Fruit fly (Drosophila melanogaster): ENCODE measurements around the gene hth.

The hth gene

DNA sequence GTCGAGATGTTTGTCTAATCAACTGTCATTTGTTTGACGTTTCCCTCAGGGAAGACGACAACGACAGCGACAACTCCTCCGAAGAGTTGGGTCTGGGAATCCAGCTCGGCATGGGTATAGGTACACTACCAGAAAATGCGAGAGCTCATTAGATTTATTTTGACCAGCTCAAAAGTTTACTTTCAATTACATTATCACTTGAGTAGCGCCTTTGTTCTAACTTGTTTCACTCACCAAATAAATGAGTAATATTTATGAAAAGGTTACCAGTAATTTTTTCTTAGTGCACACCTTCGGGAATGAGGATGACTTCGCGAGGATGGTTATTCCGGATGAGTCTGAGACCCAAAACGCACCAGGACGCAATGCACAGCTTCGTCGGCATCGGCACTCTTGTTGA is 145.2 kb downstream of the hth start:
- no peak for TF ChIP-seq CG8478 (optimal IDR thresholded peaks at IDR 0.05)
- TF ChIP-seq pan (optimal IDR thresholded peaks at IDR 0.05) = no peak
- TF ChIP-seq Dll (optimal IDR thresholded peaks at IDR 0.05) = no peak
- TF ChIP-seq EcR (GFP tag; optimal IDR thresholded peaks at IDR 0.05) = no peak
- TF ChIP-seq usp (GFP tag; optimal IDR thresholded peaks at IDR 0.05) = no peak
- TF ChIP-seq psq (optimal IDR thresholded peaks at IDR 0.05) = no peak

DNA sequence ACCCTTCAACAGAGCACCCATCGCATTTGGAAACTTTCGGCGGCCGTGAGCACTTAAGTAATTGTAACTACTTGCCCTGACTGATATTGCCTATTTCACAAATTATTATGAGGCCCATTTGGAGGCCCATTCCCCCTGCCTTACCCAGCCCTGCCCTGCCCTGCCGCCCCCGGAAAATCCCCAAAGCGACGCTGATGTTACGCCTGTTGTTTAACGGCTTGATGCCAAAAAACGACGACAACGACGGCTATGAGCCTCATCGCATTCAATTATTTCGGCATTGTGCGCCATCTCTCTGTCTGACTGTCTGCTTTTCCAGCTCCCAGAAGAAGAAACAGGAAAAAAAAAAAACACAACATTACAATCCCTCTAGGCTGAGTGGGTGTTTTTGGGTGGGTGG is 145.8 kb downstream of the hth start:
- TF ChIP-seq psq (optimal IDR thresholded peaks at IDR 0.05) = no peak
- no peak for TF ChIP-seq CG8478 (optimal IDR thresholded peaks at IDR 0.05)
- TF ChIP-seq Dll (optimal IDR thresholded peaks at IDR 0.05) = no peak
- no peak for TF ChIP-seq EcR (GFP tag; optimal IDR thresholded peaks at IDR 0.05)
- no peak for TF ChIP-seq pan (optimal IDR thresholded peaks at IDR 0.05)
- TF ChIP-seq usp (GFP tag; optimal IDR thresholded peaks at IDR 0.05) = no peak

DNA sequence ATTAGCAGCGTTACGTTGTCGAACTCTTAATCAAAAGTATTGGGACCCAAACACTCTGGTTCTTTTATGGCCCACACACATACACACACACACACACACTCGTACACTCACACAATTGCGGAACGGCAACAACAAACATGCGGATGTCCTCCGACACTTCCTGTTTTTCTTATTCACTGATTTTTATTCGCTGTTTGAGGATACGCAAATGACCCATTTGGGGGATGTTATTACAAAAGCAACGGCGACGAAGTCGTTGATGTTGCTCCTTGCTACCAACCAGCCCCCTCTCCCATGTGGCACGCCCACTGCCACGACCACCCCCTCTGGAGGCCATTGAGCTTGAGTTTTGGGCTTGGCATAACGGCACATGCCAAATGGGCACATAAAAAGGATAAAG is 148.2 kb downstream of the hth start:
- TF ChIP-seq EcR (GFP tag; optimal IDR thresholded peaks at IDR 0.05) = no peak
- TF ChIP-seq psq (optimal IDR thresholded peaks at IDR 0.05) = no peak
- TF ChIP-seq pan (optimal IDR thresholded peaks at IDR 0.05) = no peak
- no peak for TF ChIP-seq usp (GFP tag; optimal IDR thresholded peaks at IDR 0.05)
- TF ChIP-seq Dll (optimal IDR thresholded peaks at IDR 0.05) = no peak
- no peak for TF ChIP-seq CG8478 (optimal IDR thresholded peaks at IDR 0.05)

DNA sequence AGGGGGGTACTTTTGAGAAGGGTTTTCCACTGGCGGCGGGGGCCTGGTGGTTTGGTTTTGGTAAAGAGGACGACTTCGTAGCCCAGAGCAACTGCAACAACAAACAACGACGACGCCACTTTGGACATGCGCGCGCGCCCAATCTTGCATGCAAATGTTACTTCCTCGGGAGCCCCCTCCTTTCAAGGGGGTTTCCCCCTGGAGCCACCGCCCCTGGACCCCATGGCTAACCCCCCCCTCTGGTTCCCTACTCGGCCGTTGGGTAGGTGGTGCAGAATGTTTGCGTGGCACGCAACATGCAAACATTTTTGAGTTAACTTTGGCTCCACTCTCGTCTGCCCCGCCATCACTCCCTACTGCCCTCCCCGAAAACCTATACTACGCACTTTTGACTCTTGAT is 159.9 kb downstream of the hth start:
- TF ChIP-seq Dll (optimal IDR thresholded peaks at IDR 0.05) (no peak), EcR (GFP tag; optimal IDR thresholded peaks at IDR 0.05) (no peak), usp (GFP tag; optimal IDR thresholded peaks at IDR 0.05) (no peak), CG8478 (optimal IDR thresholded peaks at IDR 0.05) (no peak), psq (optimal IDR thresholded peaks at IDR 0.05) (no peak), pan (optimal IDR thresholded peaks at IDR 0.05) (no peak)

DNA sequence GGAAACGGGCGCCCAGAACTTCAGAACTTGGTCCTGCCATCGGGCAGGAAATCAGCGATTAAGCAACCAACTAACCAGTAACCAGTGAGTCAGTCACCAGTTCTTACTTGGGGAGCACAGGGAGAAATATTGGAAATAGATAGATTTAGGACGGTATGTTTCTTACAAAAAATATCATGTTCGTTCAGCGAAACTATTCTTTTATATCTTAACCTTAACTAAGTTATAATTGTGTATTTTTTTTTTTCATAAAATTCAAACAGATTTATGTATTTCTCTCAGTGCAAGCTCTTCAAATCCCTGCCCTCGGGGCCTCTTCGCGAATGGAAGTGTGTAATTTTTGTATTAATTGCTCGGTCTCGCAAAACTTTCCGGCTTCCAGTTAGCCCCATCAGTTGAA is 163.4 kb downstream of the hth start:
- no peak for TF ChIP-seq CG8478 (optimal IDR thresholded peaks at IDR 0.05)
- no peak for TF ChIP-seq psq (optimal IDR thresholded peaks at IDR 0.05)
- no peak for TF ChIP-seq Dll (optimal IDR thresholded peaks at IDR 0.05)
- TF ChIP-seq usp (GFP tag; optimal IDR thresholded peaks at IDR 0.05) = no peak
- TF ChIP-seq pan (optimal IDR thresholded peaks at IDR 0.05) = no peak
- TF ChIP-seq EcR (GFP tag; optimal IDR thresholded peaks at IDR 0.05) = no peak

DNA sequence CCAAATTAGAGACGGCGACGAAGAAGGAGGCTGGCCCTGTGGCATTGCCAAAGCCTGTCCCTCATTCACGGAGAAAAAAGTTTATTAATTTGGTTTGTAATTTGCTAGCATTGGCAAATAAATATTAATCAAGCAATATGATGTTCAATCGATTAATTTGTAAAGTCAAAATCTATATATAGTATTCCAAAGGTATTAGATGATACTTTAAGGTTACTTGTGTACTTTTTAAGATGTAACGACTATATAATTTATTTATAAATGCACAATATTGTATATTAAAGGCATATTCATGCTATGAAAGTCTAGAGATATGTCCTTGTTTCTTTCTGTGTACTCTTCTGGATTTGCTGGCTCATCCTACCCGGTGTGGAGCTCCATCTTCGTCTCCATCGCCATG is 167.6 kb downstream of the hth start:
- TF ChIP-seq usp (GFP tag; optimal IDR thresholded peaks at IDR 0.05) (no peak), EcR (GFP tag; optimal IDR thresholded peaks at IDR 0.05) (no peak), pan (optimal IDR thresholded peaks at IDR 0.05) (no peak), CG8478 (optimal IDR thresholded peaks at IDR 0.05) (no peak), Dll (optimal IDR thresholded peaks at IDR 0.05) (no peak), psq (optimal IDR thresholded peaks at IDR 0.05) (no peak)

DNA sequence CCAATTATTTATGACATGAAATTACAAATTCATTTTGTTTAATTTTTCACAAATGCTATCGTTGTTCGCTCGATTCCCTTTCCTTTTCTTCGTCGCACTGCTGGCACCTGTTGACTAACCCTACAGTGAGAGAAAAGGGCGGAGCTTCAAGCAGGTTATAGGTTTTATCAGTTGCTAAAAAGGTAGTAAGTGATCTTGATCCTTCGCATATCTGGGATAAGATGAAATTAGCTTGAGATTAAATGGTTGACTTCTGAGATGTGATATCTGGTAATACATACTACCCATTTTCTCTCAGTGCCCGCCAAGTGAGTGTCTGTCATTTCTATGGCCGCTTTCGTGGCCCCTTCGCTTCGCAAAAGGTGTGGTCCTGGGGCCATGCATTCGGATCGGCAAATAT is 171.2 kb downstream of the hth start:
- TF ChIP-seq pan (optimal IDR thresholded peaks at IDR 0.05) (no peak), psq (optimal IDR thresholded peaks at IDR 0.05) (no peak), CG8478 (optimal IDR thresholded peaks at IDR 0.05) (no peak), Dll (optimal IDR thresholded peaks at IDR 0.05) (no peak), EcR (GFP tag; optimal IDR thresholded peaks at IDR 0.05) (no peak), usp (GFP tag; optimal IDR thresholded peaks at IDR 0.05) (no peak)

DNA sequence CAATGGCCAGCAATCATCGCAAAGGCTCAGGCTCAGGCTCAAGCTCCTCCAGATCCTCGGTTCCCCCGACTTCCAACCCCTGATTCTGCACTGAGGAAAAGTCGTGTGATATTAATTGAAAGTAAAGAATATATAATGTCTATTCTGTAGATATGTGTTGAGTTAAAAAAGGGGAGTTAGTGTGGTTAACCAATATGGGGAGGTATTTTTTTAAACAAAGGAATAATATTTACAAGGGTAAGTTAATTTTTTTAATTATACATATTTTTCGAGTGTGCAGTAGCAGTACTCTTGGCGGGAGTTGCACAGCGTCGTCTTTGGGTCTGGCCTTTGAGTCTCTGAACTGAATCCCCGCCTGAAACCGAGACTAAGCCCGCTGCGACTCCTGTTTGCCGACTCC is 173.1 kb downstream of the hth start:
- TF ChIP-seq usp (GFP tag; optimal IDR thresholded peaks at IDR 0.05) (no peak), Dll (optimal IDR thresholded peaks at IDR 0.05) (no peak)

DNA sequence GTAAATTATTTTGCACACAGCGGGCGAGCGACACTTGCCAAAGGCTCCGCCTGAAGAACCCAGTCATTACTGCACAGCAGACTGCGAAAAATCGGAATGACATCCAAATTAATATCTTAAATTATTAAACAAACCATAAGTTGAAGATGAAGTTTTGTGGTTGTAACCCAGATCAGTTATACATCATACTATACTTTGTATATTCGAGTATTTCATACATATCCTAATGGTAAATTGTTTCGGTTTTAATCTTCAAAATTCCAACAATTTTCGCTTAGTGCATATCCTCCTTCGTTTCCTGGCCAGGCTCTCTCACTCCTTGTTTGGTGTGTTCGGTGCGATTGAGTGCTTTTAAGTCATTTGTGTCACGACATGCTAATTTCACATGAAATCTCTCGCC is 175.8 kb downstream of the hth start:
- no peak for TF ChIP-seq pan (optimal IDR thresholded peaks at IDR 0.05)
- TF ChIP-seq Dll (optimal IDR thresholded peaks at IDR 0.05) = no peak
- TF ChIP-seq psq (optimal IDR thresholded peaks at IDR 0.05) = no peak
- no peak for TF ChIP-seq CG8478 (optimal IDR thresholded peaks at IDR 0.05)
- TF ChIP-seq usp (GFP tag; optimal IDR thresholded peaks at IDR 0.05) = no peak
- no peak for TF ChIP-seq EcR (GFP tag; optimal IDR thresholded peaks at IDR 0.05)
